Worm (Caenorhabditis elegans): ENCODE results near the gene ZK673.2.

The ZK673.2 gene

DNA sequence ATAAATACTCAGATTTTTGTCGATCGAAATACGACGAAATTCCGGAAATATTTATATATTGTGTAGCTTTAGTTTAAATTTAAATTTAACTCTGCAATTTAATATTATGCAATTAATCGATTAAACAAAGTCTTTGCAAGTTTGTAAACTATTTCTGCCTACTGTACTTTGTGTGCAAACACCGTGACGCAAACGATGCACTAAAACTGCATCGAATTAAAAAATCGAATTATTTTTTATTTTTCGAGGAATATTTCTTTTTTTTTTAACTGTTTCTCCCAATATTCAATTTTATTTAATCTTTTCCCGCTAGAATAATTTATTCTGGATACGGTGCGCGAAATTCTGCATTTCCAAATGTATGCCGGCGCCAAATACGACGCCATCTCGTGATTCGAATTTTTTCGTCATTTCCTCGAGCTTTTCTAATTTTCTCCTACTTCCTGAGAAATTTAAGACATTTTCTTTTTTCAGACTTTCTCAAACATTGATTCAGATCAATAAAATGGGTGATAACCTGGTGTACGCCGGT lies 31.7 kb upstream of the ZK673.2 start, which contains the start of gene eif-2A:
TSS of gene eif-2A (plus strand) at position 469 of the 532 bp plus-strand sequence.
- TF ChIP-seq attf-4 (tag; optimal IDR thresholded peaks at IDR 0.05) (no peak), unc-62 (GFP tag; optimal IDR thresholded peaks at IDR 0.05 in 1 of 2) (peak in 1 of 2 experiments; percentile 12), unc-62 (tag; optimal IDR thresholded peaks at IDR 0.05) (no peak), lsy-2 (tag; optimal IDR thresholded peaks at IDR 0.05) (peak in 1 of 2 experiments; percentile 93), ceh-62 (tag; optimal IDR thresholded peaks at IDR 0.05) (no peak), T20F7.1 (GFP tag; optimal IDR thresholded peaks at IDR 0.05) (peak; percentile 61), zfp-2 (tag; optimal IDR thresholded peaks at IDR 0.05) (no peak), dpl-1 (GFP tag; optimal IDR thresholded peaks at IDR 0.05) (peak; percentile 32), hlh-30 (tag; optimal IDR thresholded peaks at IDR 0.05; ENCODE audit: insufficient read depth) (peak; percentile 80), ctbp-1 (GFP tag; IDR thresholded peaks at IDR 0.05) (no peak), snpc-4 (tag; optimal IDR thresholded peaks at IDR 0.05) (no peak), unc-130 (GFP tag; optimal IDR thresholded peaks at IDR 0.05) (peak; percentile 0), Y5F2A.4 (GFP tag; optimal IDR thresholded peaks at IDR 0.05) (no peak)

DNA sequence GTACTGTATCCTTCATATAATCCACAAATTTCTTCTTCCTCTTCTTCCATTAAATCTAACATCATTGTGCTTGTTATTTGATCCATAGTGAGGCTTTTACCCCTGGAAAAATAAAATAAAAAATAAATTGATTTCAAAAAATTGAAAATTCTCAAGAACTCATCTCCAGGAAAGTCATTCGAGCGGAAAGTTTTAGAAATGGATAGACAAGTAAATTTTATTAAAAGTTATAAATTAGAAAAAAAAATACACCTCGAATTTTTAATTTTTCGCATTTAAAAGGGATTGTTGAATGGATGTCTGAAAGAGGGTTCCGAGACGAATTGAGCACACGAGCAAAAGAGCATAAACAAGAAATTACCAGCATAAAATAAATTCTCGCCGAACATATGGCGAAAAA lies 26.1 kb upstream of the ZK673.2 start, which contains the start of gene frpr-21:
TSS of gene frpr-21 (minus strand) at position 101 of the 400 bp plus-strand sequence.
- no peak for TF ChIP-seq cey-2 (tag; optimal IDR thresholded peaks at IDR 0.05; ENCODE audit: borderline replicate concordance, insufficient read depth)
- TF ChIP-seq sdz-12 (GFP tag; optimal IDR thresholded peaks at IDR 0.05), result no peak
- TF ChIP-seq ces-1 (GFP tag; optimal IDR thresholded peaks at IDR 0.05), result no peak
- no peak for TF ChIP-seq F10B5.3 (tag; optimal IDR thresholded peaks at IDR 0.05)
- no peak for TF ChIP-seq php-3 (GFP tag; IDR thresholded peaks at IDR 0.05)
- no peak for TF ChIP-seq lim-7 (GFP tag; IDR thresholded peaks at IDR 0.05)
- TF ChIP-seq zfp-2 (tag; optimal IDR thresholded peaks at IDR 0.05), result no peak
- no peak for TF ChIP-seq lin-29 (GFP tag; IDR thresholded peaks at IDR 0.05)

- TF ChIP-seq lin-15B (tag; optimal IDR thresholded peaks at IDR 0.05), result no peak
- no peak for TF ChIP-seq sdz-12 (GFP tag; optimal IDR thresholded peaks at IDR 0.05)
- no peak for TF ChIP-seq skn-1 (tag; optimal IDR thresholded peaks at IDR 0.05)
- no peak for TF ChIP-seq spr-3 (GFP tag; optimal IDR thresholded peaks at IDR 0.05)
- no peak for TF ChIP-seq rbr-2 (tag; optimal IDR thresholded peaks at IDR 0.05)
- no peak for TF ChIP-seq snpc-4 (tag; optimal IDR thresholded peaks at IDR 0.05)
- TF ChIP-seq nhr-41 (GFP tag; IDR thresholded peaks at IDR 0.05), result no peak
- TF ChIP-seq nhr-10 (tag; optimal IDR thresholded peaks at IDR 0.05), result no peak
- no peak for TF ChIP-seq unc-62 (GFP tag; optimal IDR thresholded peaks at IDR 0.05 in 1 of 2)
- no peak for TF ChIP-seq unc-62 (tag; optimal IDR thresholded peaks at IDR 0.05)
Observed at ce11 chrII:10435836-10436235, 12.2 kb upstream of the ZK673.2 start, which contains the start of gene cut-4. Gene cut-4, plus strand, starts transcription at chrII:10436136.

DNA sequence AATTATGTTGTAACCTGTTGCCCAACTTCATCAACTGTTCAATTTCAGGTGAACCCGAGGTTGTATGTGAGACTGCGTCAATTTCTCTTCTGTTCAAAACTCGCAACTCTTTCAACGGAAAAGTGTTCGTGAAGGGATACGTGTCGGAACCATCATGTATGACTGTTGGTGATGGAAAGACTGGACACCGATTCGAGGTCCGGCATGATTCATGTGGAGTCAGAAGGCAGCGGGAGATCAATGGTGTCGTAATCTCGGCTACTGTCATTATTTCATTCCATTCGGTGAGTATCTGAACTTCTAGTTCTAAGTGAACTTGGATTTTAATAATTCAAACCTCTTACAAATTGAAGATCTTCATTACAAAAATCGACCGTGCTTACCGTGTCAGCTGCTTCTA lies 10.2 kb upstream of the ZK673.2 start:
- TF ChIP-seq T20F7.1 (GFP tag; optimal IDR thresholded peaks at IDR 0.05), result no peak
- TF ChIP-seq ama-1 (optimal IDR thresholded peaks at IDR 0.05), result no peak
- no peak for TF ChIP-seq nhr-111 (GFP tag; optimal IDR thresholded peaks at IDR 0.05)
- peak; percentile 94 for TF ChIP-seq aha-1 (tag)

DNA sequence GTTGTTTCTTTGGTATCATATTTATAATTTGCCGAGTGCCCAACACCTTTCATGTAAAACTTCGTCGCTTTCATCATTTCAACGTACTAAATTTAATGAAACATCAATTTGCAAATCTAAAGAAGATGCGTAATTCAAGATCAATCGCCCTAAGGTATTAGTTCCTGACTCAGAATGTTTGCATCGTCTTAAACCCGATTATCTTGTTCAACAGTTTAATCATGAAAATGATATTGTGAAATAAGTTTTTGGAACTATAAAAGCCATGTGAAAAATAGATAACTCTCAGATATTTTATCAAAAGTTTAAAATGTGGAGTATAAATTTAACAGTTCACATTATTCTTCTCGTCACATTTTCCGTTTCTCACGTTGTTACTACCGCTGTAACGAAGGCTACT lies 8.1 kb upstream of the ZK673.2 start, which contains the start of gene E04D5.4:
TSS of gene E04D5.4 (plus strand) at position 301 of the 400 bp plus-strand sequence.
- TF ChIP-seq lin-38 (GFP tag; IDR thresholded peaks at IDR 0.05) (no peak), ceh-20 (GFP tag; IDR thresholded peaks at IDR 0.05) (no peak), daf-12 (tag; optimal IDR thresholded peaks at IDR 0.05) (no peak), attf-4 (tag; optimal IDR thresholded peaks at IDR 0.05) (no peak), nhr-48 (tag; optimal IDR thresholded peaks at IDR 0.05) (no peak), cey-2 (tag; optimal IDR thresholded peaks at IDR 0.05; ENCODE audit: borderline replicate concordance, insufficient read depth) (no peak), mes-2 (tag; optimal IDR thresholded peaks at IDR 0.05; ENCODE audit: poor library complexity, severe bottlenecking) (no peak), snpc-4 (tag; optimal IDR thresholded peaks at IDR 0.05) (no peak), lin-1 (GFP tag; IDR thresholded peaks at IDR 0.05) (no peak), spr-3 (GFP tag; optimal IDR thresholded peaks at IDR 0.05) (no peak), D1046.2 (GFP tag; IDR thresholded peaks at IDR 0.05) (no peak), nhr-42 (GFP tag; IDR thresholded peaks at IDR 0.05) (no peak), ama-1 (optimal IDR thresholded peaks at IDR 0.05) (no peak), snpc-1.2 (GFP tag; IDR thresholded peaks at IDR 0.05) (no peak), ztf-7 (tag; optimal IDR thresholded peaks at IDR 0.05) (no peak), nhr-111 (GFP tag; optimal IDR thresholded peaks at IDR 0.05) (no peak), fos-1 (tag; optimal IDR thresholded peaks at IDR 0.05) (no peak)

Measured in whole organism, L4 larva.